Worm (Caenorhabditis elegans): ENCODE measurements around the gene famh-161.

DNA sequence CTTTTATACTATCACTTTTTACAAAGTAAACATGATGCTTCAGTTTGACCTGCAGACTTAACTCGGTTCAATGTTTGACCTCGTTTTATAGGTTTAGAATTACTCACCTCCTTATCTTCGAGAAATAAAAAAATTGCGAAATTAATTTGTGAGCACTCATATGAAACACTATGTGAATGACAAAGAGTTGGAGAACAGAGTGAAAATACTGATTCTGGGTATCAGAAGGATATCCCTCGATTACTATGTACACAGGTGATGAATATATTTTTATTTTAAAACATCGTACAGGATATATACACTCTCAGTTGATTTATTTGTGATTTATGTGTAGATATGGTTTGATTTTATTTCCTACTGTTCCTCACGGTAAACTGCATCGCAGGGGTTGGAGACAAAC, 22.3 kb upstream of the famh-161 start, which contains the start of gene Y38H6C.23:
- TF ChIP-seq ZK546.5 (tag; optimal IDR thresholded peaks at IDR 0.05): no peak
- no peak for TF ChIP-seq nhr-237 (tag; optimal IDR thresholded peaks at IDR 0.05)
- no peak for TF ChIP-seq aly-2 (tag; optimal IDR thresholded peaks at IDR 0.05)
- no peak for TF ChIP-seq lin-39 (tag; optimal IDR thresholded peaks at IDR 0.05)
- no peak for TF ChIP-seq skn-1 (tag; optimal IDR thresholded peaks at IDR 0.05)
- TF ChIP-seq elt-1 (tag; optimal IDR thresholded peaks at IDR 0.05): no peak
- no peak for TF ChIP-seq nhr-12 (tag; optimal IDR thresholded peaks at IDR 0.05)
- no peak for TF ChIP-seq ceh-82 (tag; optimal IDR thresholded peaks at IDR 0.05)
- no peak for TF ChIP-seq ama-1 (optimal IDR thresholded peaks at IDR 0.05)
- TF ChIP-seq dmd-4 (tag; optimal IDR thresholded peaks at IDR 0.05): no peak
- TF ChIP-seq nhr-77 (tag; optimal IDR thresholded peaks at IDR 0.05): no peak
- TF ChIP-seq snpc-4 (tag; optimal IDR thresholded peaks at IDR 0.05): no peak

Measured in whole organism, L2 larva.